Worm (Caenorhabditis elegans) whole organism, late embryonic: ENCODE results near the gene K01A2.5.

ENCODE experiments used
- C38D4.7 ChIP-seq: fragments of 200-800 bp; sonication (Bioruptor generic); optimal IDR thresholded peaks from 2 replicates; lab custom pipeline; 2018; ENCODE audit warnings: mild to moderate bottlenecking, missing genetic modification characterization, moderate library complexity, missing compliant biosample characterization
- F13H6.1 ChIP-seq: sonication (generic microtip); optimal IDR thresholded peaks from 2 replicates; lab custom pipeline; 2016; ENCODE audit warnings: missing genetic modification characterization, missing compliant biosample characterization
- Y22D7AL.16 ChIP-seq: sonication (generic microtip); optimal IDR thresholded peaks from 2 replicates; lab custom pipeline; 2016; ENCODE audit warnings: missing genetic modification characterization, missing compliant biosample characterization
- ceh-2 ChIP-seq: sonication (generic microtip); optimal IDR thresholded peaks from 2 replicates; lab custom pipeline; 2016; ENCODE audit warnings: missing genotype, missing genetic modification characterization, missing compliant biosample characterization
- ceh-24 ChIP-seq: sonication (generic microtip); optimal IDR thresholded peaks from 2 replicates; lab custom pipeline; 2016; ENCODE audit warnings: mild to moderate bottlenecking, missing genetic modification characterization, missing compliant biosample characterization
- ceh-31 ChIP-seq: sonication (generic microtip); optimal IDR thresholded peaks from 2 replicates; lab custom pipeline; 2016; ENCODE audit warnings: missing genetic modification characterization, missing compliant biosample characterization
- ceh-34 ChIP-seq: sonication (generic microtip); optimal IDR thresholded peaks from 2 replicates; lab custom pipeline; 2016; ENCODE audit warnings: mild to moderate bottlenecking, missing genetic modification characterization, missing compliant biosample characterization
- ceh-45 ChIP-seq: fragments of 200-800 bp; sonication (Bioruptor generic); IDR thresholded peaks from 2 replicates; pipeline ENCODE4 v1.3.6; 2022; ENCODE audit warnings: missing genetic modification reagents, missing genetic modification characterization, missing compliant biosample characterization
- che-1 ChIP-seq: sonication (generic microtip); optimal IDR thresholded peaks from 2 replicates; lab custom pipeline; 2016; ENCODE audit warnings: mild to moderate bottlenecking, missing genetic modification characterization, missing compliant biosample characterization
- elt-4 ChIP-seq: sonication (generic microtip); optimal IDR thresholded peaks from 2 replicates; lab custom pipeline; 2016; ENCODE audit warnings: missing genetic modification characterization, missing compliant biosample characterization
- fkh-10 ChIP-seq: fragments of 150-350 bp; optimal IDR thresholded peaks from 2 replicates; lab custom pipeline; 2014; ENCODE audit warnings: missing biosample characterization, missing genetic modification reagents, missing genetic modification characterization
- fkh-6 ChIP-seq: sonication (generic microtip); optimal IDR thresholded peaks from 2 replicates; lab custom pipeline; 2016; ENCODE audit warnings: missing genetic modification characterization, missing compliant biosample characterization
- gmeb-2 ChIP-seq: sonication (generic microtip); optimal IDR thresholded peaks from 2 replicates; lab custom pipeline; 2016; ENCODE audit warnings: missing genetic modification characterization, inconsistent platforms, missing compliant biosample characterization
- hlh-13 ChIP-seq: fragments of 200-800 bp; sonication (Bioruptor generic); optimal IDR thresholded peaks from 2 replicates; lab custom pipeline; 2018; ENCODE audit warnings: mild to moderate bottlenecking, missing genetic modification characterization, missing compliant biosample characterization
- hlh-15 ChIP-seq: sonication (generic microtip); optimal IDR thresholded peaks from 2 replicates; lab custom pipeline; 2016; ENCODE audit warnings: missing genetic modification characterization, missing compliant biosample characterization
- hlh-30 ChIP-seq: sonication (generic microtip); optimal IDR thresholded peaks from 2 replicates; lab custom pipeline; 2017; ENCODE audit warnings: antibody characterized with exemption, missing genetic modification characterization, missing compliant biosample characterization; ENCODE audit not compliant: insufficient read depth
- hlh-6 ChIP-seq: sonication (generic microtip); optimal IDR thresholded peaks from 2 replicates; lab custom pipeline; 2016; ENCODE audit warnings: missing genotype, missing genetic modification characterization, missing compliant biosample characterization
- hlh-8 ChIP-seq: sonication (generic microtip); optimal IDR thresholded peaks from 2 replicates; lab custom pipeline; 2016; ENCODE audit warnings: missing genotype, missing genetic modification characterization, missing compliant biosample characterization
- lim-6 ChIP-seq: sonication (generic microtip); optimal IDR thresholded peaks from 2 replicates; lab custom pipeline; 2016; ENCODE audit warnings: missing genetic modification characterization, missing compliant biosample characterization
- nfya-1 ChIP-seq: sonication (generic microtip); optimal IDR thresholded peaks from 2 replicates; lab custom pipeline; 2017; ENCODE audit warnings: missing genetic modification characterization, mild to moderate bottlenecking, missing compliant biosample characterization, antibody characterized with exemption, moderate library complexity
- npax-4 ChIP-seq: sonication (generic microtip); optimal IDR thresholded peaks from 2 replicates; lab custom pipeline; 2016; ENCODE audit warnings: missing genetic modification characterization, missing compliant biosample characterization
- pag-3 ChIP-seq: sonication (generic microtip); optimal IDR thresholded peaks from 2 replicates; lab custom pipeline; 2016; ENCODE audit warnings: missing compliant biosample characterization, missing genetic modification characterization, borderline replicate concordance
- pat-9 ChIP-seq: fragments of 200-800 bp; sonication (Bioruptor generic); optimal IDR thresholded peaks from 2 replicates; lab custom pipeline; 2018; ENCODE audit warnings: mild to moderate bottlenecking, missing genetic modification characterization, moderate library complexity, missing compliant biosample characterization
- pha-2 ChIP-seq: sonication (generic microtip); optimal IDR thresholded peaks from 2 replicates; lab custom pipeline; 2017; ENCODE audit warnings: mild to moderate bottlenecking, missing genetic modification characterization, missing compliant biosample characterization
- pha-4 ChIP-seq: fragments of 150-350 bp; optimal IDR thresholded peaks from 2 replicates; lab custom pipeline; 2018; ENCODE audit warnings: missing biosample characterization, missing genetic modification reagents, missing genetic modification characterization
- pqm-1 ChIP-seq: sonication (generic microtip); optimal IDR thresholded peaks from 2 replicates; lab custom pipeline; 2016; ENCODE audit warnings: missing genetic modification characterization, missing compliant biosample characterization
- rnt-1 ChIP-seq: sonication (generic microtip); optimal IDR thresholded peaks from 2 replicates; lab custom pipeline; 2016; ENCODE audit warnings: missing genetic modification characterization, missing compliant biosample characterization
- sdc-2 ChIP-seq: sonication (generic microtip); optimal IDR thresholded peaks from 2 replicates; lab custom pipeline; 2016; ENCODE audit warnings: missing genotype, missing genetic modification characterization, missing compliant biosample characterization
- sox-2 ChIP-seq: fragments of 200-800 bp; sonication (Bioruptor generic); IDR thresholded peaks from 2 replicates; pipeline ENCODE4 v1.3.6; 2022; ENCODE audit warnings: missing genetic modification reagents, missing genetic modification characterization, missing compliant biosample characterization
- tbx-2 ChIP-seq: sonication (generic microtip); optimal IDR thresholded peaks from 2 replicates; lab custom pipeline; 2016; ENCODE audit warnings: missing genetic modification characterization, missing compliant biosample characterization
- tbx-7 ChIP-seq: sonication (generic microtip); optimal IDR thresholded peaks from 2 replicates; lab custom pipeline; 2016; ENCODE audit warnings: missing genotype, missing genetic modification characterization, missing compliant biosample characterization
- ttx-3 ChIP-seq: sonication (generic microtip); optimal IDR thresholded peaks from 2 replicates; lab custom pipeline; 2016; ENCODE audit warnings: missing genetic modification reagents, missing genetic modification characterization, missing compliant biosample characterization
- unc-3 ChIP-seq, 2 experiments: fragments of 200-800 bp in 1 of 2; sonication (Bioruptor generic) in 1 of 2; sonication (generic microtip) in 1 of 2; conservative IDR thresholded peaks in 1 of 2; optimal IDR thresholded peaks in 1 of 2; 2 replicates each; pipeline versions ENCODE4 v1.3.6 to Lab custom; 2016 to 2022; ENCODE audit warnings: missing compliant biosample characterization in 2 of 2, missing genetic modification characterization in 2 of 2, missing genetic modification reagents in 1 of 2
- unc-42 ChIP-seq: sonication (generic microtip); optimal IDR thresholded peaks from 2 replicates; lab custom pipeline; 2016; ENCODE audit warnings: missing genotype, missing genetic modification characterization, missing compliant biosample characterization

K01A2.5 gene

ce11 chrII:323048-323776 is 22.1 kb downstream of the K01A2.5 start, which contains the start of gene K01A2.10:
K01A2.10 (minus strand) TSS chrII:323098.
- no peak for TF ChIP-seq unc-3 (GFP tag; conservative IDR thresholded peaks at IDR 0.05; lab: Robert Waterston, UW)
- TF ChIP-seq unc-3 (tag; optimal IDR thresholded peaks at IDR 0.05; lab: Kevin White, UChicago): no peak
- peak; percentile 63 for TF ChIP-seq hlh-30 (tag; lab: Kevin White, UChicago)
- no peak for TF ChIP-seq pat-9 (tag; lab: Kevin White, UChicago)
- no peak for TF ChIP-seq lim-6
- TF ChIP-seq pha-2 (tag; lab: Kevin White, UChicago): no peak
- peak; percentile 56 for TF ChIP-seq nfya-1 (tag; lab: Kevin White, UChicago)
- TF ChIP-seq ceh-2 (tag; lab: Kevin White, UChicago): no peak
- TF ChIP-seq ceh-31: peak; percentile 47
- no peak for TF ChIP-seq che-1 (tag; lab: Kevin White, UChicago)
- TF ChIP-seq pqm-1: no peak
- no peak for TF ChIP-seq elt-4 (tag; lab: Kevin White, UChicago)
- no peak for TF ChIP-seq ceh-24 (tag; lab: Kevin White, UChicago)
- peak; percentile 23 for TF ChIP-seq tbx-2 (tag; lab: Kevin White, UChicago)
- no peak for TF ChIP-seq F13H6.1 (tag; lab: Kevin White, UChicago)
- no peak for TF ChIP-seq rnt-1 (tag; lab: Kevin White, UChicago)
- no peak for TF ChIP-seq hlh-13 (GFP tag; lab: Kevin White, UChicago)
- peak; percentile 54 for TF ChIP-seq unc-42 (tag; lab: Kevin White, UChicago)
- TF ChIP-seq hlh-6 (tag; lab: Kevin White, UChicago): peak; percentile 21
- TF ChIP-seq sdc-2 (tag; lab: Kevin White, UChicago): peak; percentile 12

ce11 chrII:325639-326350 is 24.7 kb downstream of the K01A2.5 start, which contains the start of gene sgcb-1:
sgcb-1 (plus strand) TSS chrII:326300.
- TF ChIP-seq npax-4 (no peak), hlh-8 (tag; lab: Kevin White, UChicago) (no peak), Y22D7AL.16 (no peak), pat-9 (tag; lab: Kevin White, UChicago) (no peak), sdc-2 (tag; lab: Kevin White, UChicago) (no peak), tbx-7 (no peak), fkh-10 (GFP tag; lab: Kevin White, UChicago) (no peak), ceh-34 (tag; lab: Kevin White, UChicago) (no peak), ceh-45 (GFP tag; lab: Robert Waterston, UW) (no peak)
- TF ChIP-seq, all 69 proteins: peak for 0

ce11 chrII:332419-332818 is 31.3 kb downstream of the K01A2.5 start, which contains the start of gene cbn-1:
cbn-1 (minus strand) TSS chrII:332519.
- TF ChIP-seq C38D4.7 (GFP tag; lab: Kevin White, UChicago): no peak
- no peak for TF ChIP-seq sox-2 (GFP tag; lab: Robert Waterston, UW)
- TF ChIP-seq pag-3 (tag; lab: Kevin White, UChicago): no peak
- TF ChIP-seq gmeb-2: no peak
- no peak for TF ChIP-seq pha-4 (tag; lab: Kevin White, UChicago)
- TF ChIP-seq ttx-3 (tag; lab: Kevin White, UChicago): no peak
- no peak for TF ChIP-seq hlh-6 (tag; lab: Kevin White, UChicago)
- no peak for TF ChIP-seq elt-4 (tag; lab: Kevin White, UChicago)
- no peak for TF ChIP-seq hlh-30 (tag; lab: Kevin White, UChicago)
- TF ChIP-seq hlh-15 (tag; lab: Kevin White, UChicago): no peak
- TF ChIP-seq rnt-1 (tag; lab: Kevin White, UChicago): no peak
- TF ChIP-seq ceh-24 (tag; lab: Kevin White, UChicago): no peak
- no peak for TF ChIP-seq fkh-6
- TF ChIP-seq ceh-2 (tag; lab: Kevin White, UChicago): no peak
- no peak for TF ChIP-seq unc-3 (GFP tag; conservative IDR thresholded peaks at IDR 0.05; lab: Robert Waterston, UW)
- no peak for TF ChIP-seq unc-3 (tag; optimal IDR thresholded peaks at IDR 0.05; lab: Kevin White, UChicago)
